Worm (Caenorhabditis elegans): ENCODE results near the gene F17H10.2.

DNA sequence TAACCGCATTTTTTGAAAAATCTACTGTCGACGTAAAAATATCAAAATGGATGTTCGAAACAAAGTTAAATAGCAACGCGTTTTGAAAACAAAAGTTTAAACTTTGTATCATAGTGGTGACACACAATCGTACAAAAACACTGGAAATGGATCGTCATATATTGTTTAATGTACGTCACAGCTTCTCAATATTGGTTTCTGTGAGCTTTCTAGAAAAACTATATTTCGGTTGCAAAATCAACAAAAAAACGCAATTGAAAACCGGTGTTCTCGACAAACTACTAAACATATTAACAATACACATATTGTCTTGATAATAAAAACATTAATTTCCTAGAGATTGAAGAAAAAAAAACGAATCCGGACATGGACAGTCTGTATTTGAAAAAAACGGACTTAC, 13.2 kb upstream of the F17H10.2 start, which contains the start of gene R03G8.6:
- no peak for TF ChIP-seq nhr-28 (tag; optimal IDR thresholded peaks at IDR 0.05)
- TF ChIP-seq pqm-1 (tag; optimal IDR thresholded peaks at IDR 0.05), result no peak
- no peak for TF ChIP-seq nhr-76 (tag; optimal IDR thresholded peaks at IDR 0.05)
- TF ChIP-seq zag-1 (tag; optimal IDR thresholded peaks at IDR 0.05), result no peak
- TF ChIP-seq snpc-4 (tag; optimal IDR thresholded peaks at IDR 0.05), result no peak
- TF ChIP-seq unc-62 (GFP tag; optimal IDR thresholded peaks at IDR 0.05 in 1 of 2), result no peak
- TF ChIP-seq unc-62 (tag; optimal IDR thresholded peaks at IDR 0.05), result no peak
- TF ChIP-seq pha-4 (GFP tag; IDR thresholded peaks at IDR 0.05), result no peak
- TF ChIP-seq pha-4 (tag; optimal IDR thresholded peaks at IDR 0.05), result no peak
- TF ChIP-seq fos-1 (tag; optimal IDR thresholded peaks at IDR 0.05), result no peak
